Fruit fly (Drosophila melanogaster): ENCODE results near the gene rg.
A peak's percentile ranks its signal among the peaks of the same experiment; 100 is the strongest.

Gene rg

dm6 chrX:5095620-5096019 lies 10.1 kb downstream of the rg start (continued):
- no peak for TF ChIP-seq prd (optimal IDR thresholded peaks at IDR 0.05)
- TF ChIP-seq prd (GFP tag; IDR thresholded peaks at IDR 0.05), result 0 out of 3 replicates have a peak, but pooled peaks have one; percentile 15
- no peak for TF ChIP-seq Rx (GFP tag; IDR thresholded peaks at IDR 0.05)
- no peak for TF ChIP-seq CG16815 (GFP tag; optimal IDR thresholded peaks at IDR 0.05)
- no peak for TF ChIP-seq CHES-1-like (GFP tag; optimal IDR thresholded peaks at IDR 0.05)
- TF ChIP-seq ken (GFP tag; IDR thresholded peaks at IDR 0.05), result peak; percentile 7; the same call in 1 of the 3 replicates
- peak; percentile 9 for TF ChIP-seq CG4820 (GFP tag; optimal IDR thresholded peaks at IDR 0.05)
- TF ChIP-seq CG2712 (tag; optimal IDR thresholded peaks at IDR 0.05), result peak; percentile 47
- peak; percentile 62 for TF ChIP-seq Fer1 (GFP tag; optimal IDR thresholded peaks at IDR 0.05)
- peak; percentile 22 for TF ChIP-seq CG6765 (GFP tag; optimal IDR thresholded peaks at IDR 0.05)
- no peak for TF ChIP-seq run (tag; optimal IDR thresholded peaks at IDR 0.05)
- 0 out of 3 replicates have a peak, but pooled peaks have one; percentile 32 for TF ChIP-seq ci (GFP tag; IDR thresholded peaks at IDR 0.05)
- TF ChIP-seq peb (GFP tag; IDR thresholded peaks at IDR 0.05), result no peak
- TF ChIP-seq CG32532 (GFP tag; IDR thresholded peaks at IDR 0.05), result peak; percentile 21; the same call in 1 of the 2 replicates
- TF ChIP-seq HHEX (GFP tag; optimal IDR thresholded peaks at IDR 0.05), result peak; percentile 21
- no peak for TF ChIP-seq CG10959 (GFP tag; IDR thresholded peaks at IDR 0.05)
- TF ChIP-seq HmgZ (tag; optimal IDR thresholded peaks at IDR 0.05), result peak; percentile 29
- TF ChIP-seq lmd (GFP tag; IDR thresholded peaks at IDR 0.05), result peak; percentile 28; the same call in 1 of the 2 replicates
- peak; percentile 5 for TF ChIP-seq scrt (GFP tag; optimal IDR thresholded peaks at IDR 0.05)
- no peak for TF ChIP-seq wdn (GFP tag; IDR thresholded peaks at IDR 0.05)
- peak; percentile 24 for TF ChIP-seq tap (tag; optimal IDR thresholded peaks at IDR 0.05)
- no peak for TF ChIP-seq Dfd (GFP tag; optimal IDR thresholded peaks at IDR 0.05)
- peak; percentile 11 for TF ChIP-seq CG14710 (tag; optimal IDR thresholded peaks at IDR 0.05)
- no peak for TF ChIP-seq Doc3 (GFP tag; IDR thresholded peaks at IDR 0.05; ENCODE audit: partially characterized antibody)
- no peak for TF ChIP-seq gcm2 (GFP tag; optimal IDR thresholded peaks at IDR 0.05)
- no peak for TF ChIP-seq pan (optimal IDR thresholded peaks at IDR 0.05)
- TF ChIP-seq pan (GFP tag; optimal IDR thresholded peaks at IDR 0.05 in 1 of 2, IDR thresholded peaks at IDR 0.05 in 1 of 2), result peak in 1 of 2 experiments; percentile 56
- peak; percentile 61 for TF ChIP-seq CG1603 (tag; optimal IDR thresholded peaks at IDR 0.05)
- TF ChIP-seq nmo (GFP tag; optimal IDR thresholded peaks at IDR 0.05), result peak; percentile 31
- TF ChIP-seq Hr51 (GFP tag; optimal IDR thresholded peaks at IDR 0.05), result peak in 1 of 2 experiments; percentile 60
- peak; percentile 25 for TF ChIP-seq dmrt11E (tag; optimal IDR thresholded peaks at IDR 0.05)
- peak; percentile 6 for TF ChIP-seq bcd (GFP tag; optimal IDR thresholded peaks at IDR 0.05)
- peak; percentile 6 for TF ChIP-seq sug (tag; optimal IDR thresholded peaks at IDR 0.05)
- TF ChIP-seq amos (GFP tag; IDR thresholded peaks at IDR 0.05; ENCODE audit: partially characterized antibody), result no peak
- peak; percentile 35 for TF ChIP-seq CG17829 (tag; optimal IDR thresholded peaks at IDR 0.05)
- TF ChIP-seq Blimp-1 (GFP tag; optimal IDR thresholded peaks at IDR 0.05), result peak; percentile 42
- TF ChIP-seq HmgD (GFP tag; optimal IDR thresholded peaks at IDR 0.05), result no peak
- peak in 1 of 2 experiments; percentile 2 for TF ChIP-seq dpn (GFP tag; optimal IDR thresholded peaks at IDR 0.05)
- TF ChIP-seq PHDP (tag; optimal IDR thresholded peaks at IDR 0.05), result peak; percentile 36
- no peak for TF ChIP-seq mirr (GFP tag; optimal IDR thresholded peaks at IDR 0.05)
- TF ChIP-seq CG12219 (GFP tag; optimal IDR thresholded peaks at IDR 0.05), result peak; percentile 31
- no peak for TF ChIP-seq CG8765 (GFP tag; IDR thresholded peaks at IDR 0.05)
- TF ChIP-seq sens (GFP tag), result peak; percentile 73
- TF ChIP-seq CG12071 (GFP tag; optimal IDR thresholded peaks at IDR 0.05), result peak; percentile 27
- 0 out of 3 replicates have a peak, but pooled peaks have one; percentile 7 for TF ChIP-seq Dbx (GFP tag; IDR thresholded peaks at IDR 0.05)
- peak; percentile 5 for TF ChIP-seq oc (tag; optimal IDR thresholded peaks at IDR 0.05)
- TF ChIP-seq CG30403 (GFP tag; optimal IDR thresholded peaks at IDR 0.05), result peak; percentile 31
- TF ChIP-seq CG17385 (GFP tag; optimal IDR thresholded peaks at IDR 0.05), result peak; percentile 36
- TF ChIP-seq CG9437 (GFP tag; optimal IDR thresholded peaks at IDR 0.05), result peak; percentile 44
- peak; percentile 42 for TF ChIP-seq CG2120 (GFP tag; optimal IDR thresholded peaks at IDR 0.05)
- peak; percentile 17 for TF ChIP-seq CG6813 (GFP tag; optimal IDR thresholded peaks at IDR 0.05)

Data from whole organism, embryonic.